Fruit fly (Drosophila melanogaster) whole organism, embryonic: ENCODE data around the gene CG32318.
A peak's percentile ranks its signal among the peaks of the same experiment; 100 is the strongest.

Experiments
- ATbp ChIP-seq: fragments of 200-800 bp; sonication (Bioruptor generic); optimal IDR thresholded peaks from 2 replicates; lab custom pipeline; 2017; ENCODE audit warnings: missing biosample characterization, mild to moderate bottlenecking, missing genetic modification characterization, missing genetic modification reagents
- CG10654 ChIP-seq: fragments of 200-800 bp; sonication (Bioruptor generic); optimal IDR thresholded peaks from 2 replicates; lab custom pipeline; 2016; ENCODE audit warnings: missing biosample characterization, missing genetic modification characterization
- CG10959 ChIP-seq: fragments of 200-800 bp; sonication (Bioruptor generic); IDR thresholded peaks from 2 replicates; pipeline ENCODE4 v1.3.6; 2022; ENCODE audit warnings: missing biosample characterization, missing genetic modification characterization
- CG11560 ChIP-seq: fragments of 200-800 bp; sonication (Bioruptor generic); IDR thresholded peaks from 3 replicates; pipeline ENCODE4 v1.3.6; 2022; ENCODE audit warnings: missing biosample characterization, missing genetic modification characterization
- CG12659 ChIP-seq: fragments of 200-800 bp; sonication (Bioruptor generic); optimal IDR thresholded peaks from 3 replicates; lab custom pipeline; 2017; ENCODE audit warnings: mild to moderate bottlenecking, missing biosample characterization, missing genetic modification reagents, missing genetic modification characterization
- CG13287 ChIP-seq: fragments of 200-800 bp; sonication (Bioruptor generic); IDR thresholded peaks from 2 replicates; pipeline ENCODE4 v1.3.6; 2022; ENCODE audit warnings: missing biosample characterization, missing genetic modification characterization; ENCODE audit not compliant: partially characterized antibody
- CG13624 ChIP-seq: fragments of 200-800 bp; sonication (Bioruptor generic); optimal IDR thresholded peaks from 2 replicates; lab custom pipeline; 2016; ENCODE audit warnings: missing biosample characterization, missing genetic modification characterization
- CG15514 ChIP-seq: fragments of 200-800 bp; sonication (Bioruptor generic); optimal IDR thresholded peaks from 3 replicates; lab custom pipeline; 2017; ENCODE audit warnings: missing biosample characterization, missing genetic modification characterization, mild to moderate bottlenecking, moderate library complexity, missing genetic modification reagents
- CG15601 ChIP-seq: fragments of 200-800 bp; sonication (Bioruptor generic); optimal IDR thresholded peaks from 3 replicates; lab custom pipeline; 2019; ENCODE audit warnings: missing biosample characterization, mild to moderate bottlenecking, missing genetic modification characterization, moderate library complexity
- CG15696 ChIP-seq: fragments of 200-800 bp; sonication (Bioruptor generic); optimal IDR thresholded peaks from 2 replicates; lab custom pipeline; 2019; ENCODE audit warnings: missing biosample characterization, mild to moderate bottlenecking, missing genetic modification characterization, moderate library complexity
- CG17186 ChIP-seq: fragments of 200-800 bp; sonication (Bioruptor generic); optimal IDR thresholded peaks from 3 replicates; lab custom pipeline; 2017; ENCODE audit warnings: missing biosample characterization, missing genetic modification reagents, missing genetic modification characterization
- CG32767 ChIP-seq: fragments of 200-800 bp; sonication (Bioruptor generic); IDR thresholded peaks from 2 replicates; pipeline ENCODE4 v1.3.6; 2022; ENCODE audit warnings: missing biosample characterization, missing genetic modification characterization
- CG4328 ChIP-seq: fragments of 200-800 bp; sonication (Bioruptor generic); optimal IDR thresholded peaks from 3 replicates; lab custom pipeline; 2017; ENCODE audit warnings: missing biosample characterization, missing genetic modification reagents, missing genetic modification characterization
- CG7271 ChIP-seq: fragments of 200-800 bp; sonication (Bioruptor generic); optimal IDR thresholded peaks from 2 replicates; lab custom pipeline; 2018; ENCODE audit warnings: missing biosample characterization, mild to moderate bottlenecking, missing genetic modification characterization, moderate library complexity
- CG7745 ChIP-seq: fragments of 200-800 bp; sonication (Bioruptor generic); optimal IDR thresholded peaks from 2 replicates; lab custom pipeline; 2018; ENCODE audit warnings: missing biosample characterization, mild to moderate bottlenecking, missing genetic modification characterization, moderate library complexity
- CG8924 ChIP-seq: fragments of 200-800 bp; optimal IDR thresholded peaks from 3 replicates; lab custom pipeline; 2019; ENCODE audit warnings: missing biosample characterization, mild to moderate bottlenecking, missing genetic modification characterization, moderate library complexity
- CrebB ChIP-seq: fragments of 200-800 bp; sonication (Bioruptor generic); optimal IDR thresholded peaks from 3 replicates; lab custom pipeline; 2018; ENCODE audit warnings: missing biosample characterization, mild to moderate bottlenecking, missing genetic modification characterization
- Dll ChIP-seq: fragments of 200-800 bp; sonication (Bioruptor generic); IDR thresholded peaks from 4 replicates; pipeline ENCODE4 v1.3.6; 2022; ENCODE audit warnings: missing biosample characterization, missing genetic modification characterization; ENCODE audit not compliant: partially characterized antibody
- Doc3 ChIP-seq: fragments of 200-800 bp; sonication (Bioruptor generic); IDR thresholded peaks from 3 replicates; pipeline ENCODE4 v1.3.6; 2022; ENCODE audit warnings: missing biosample characterization, missing genetic modification characterization; ENCODE audit not compliant: partially characterized antibody
- Drgx ChIP-seq: fragments of 200-800 bp; sonication (Bioruptor generic); IDR thresholded peaks from 2 replicates; pipeline ENCODE4 v1.3.6; 2022; ENCODE audit warnings: missing biosample characterization, missing genetic modification characterization
- HmgZ ChIP-seq: fragments of 200-800 bp; sonication (Bioruptor generic); optimal IDR thresholded peaks from 2 replicates; lab custom pipeline; 2018; ENCODE audit warnings: missing biosample characterization, mild to moderate bottlenecking, missing genetic modification characterization
- Hr39 ChIP-seq: fragments of >200 bp; optimal IDR thresholded peaks from 2 replicates; lab custom pipeline; 2017
- Hr51 ChIP-seq, 2 experiments: fragments of 200-800 bp; sonication (Bioruptor generic); optimal IDR thresholded peaks; 2 replicates in 1 of 2; 3 replicates in 1 of 2; lab custom pipeline; 2016 to 2018; ENCODE audit warnings: missing biosample characterization in 2 of 2, missing genetic modification characterization in 2 of 2, mild to moderate bottlenecking in 1 of 2, moderate library complexity in 1 of 2
- Meics ChIP-seq: fragments of 200-800 bp; sonication (Bioruptor generic); optimal IDR thresholded peaks from 2 replicates; lab custom pipeline; 2017; ENCODE audit warnings: missing biosample characterization, mild to moderate bottlenecking, missing genetic modification characterization
- NFAT ChIP-seq: fragments of 200-800 bp; sonication (Bioruptor generic); IDR thresholded peaks from 2 replicates; pipeline ENCODE4 v1.3.6; 2022; ENCODE audit warnings: missing biosample characterization, missing genetic modification characterization
- NK7.1 ChIP-seq: fragments of 200-800 bp; sonication (Bioruptor generic); optimal IDR thresholded peaks from 3 replicates; lab custom pipeline; 2016; ENCODE audit warnings: missing biosample characterization, missing genetic modification characterization
- Nf-YA ChIP-seq: fragments of 200-800 bp; sonication (Bioruptor generic); IDR thresholded peaks from 2 replicates; pipeline ENCODE4 v1.3.6; 2022; ENCODE audit warnings: missing biosample characterization, missing genetic modification characterization
- NfI ChIP-seq: fragments of 200-800 bp; sonication (Bioruptor generic); optimal IDR thresholded peaks from 3 replicates; lab custom pipeline; 2018; ENCODE audit warnings: missing biosample characterization, mild to moderate bottlenecking, missing genetic modification characterization, moderate library complexity
- Rfx ChIP-seq: fragments of 200-800 bp; sonication (Bioruptor generic); IDR thresholded peaks from 2 replicates; pipeline ENCODE4 v1.3.6; 2022; ENCODE audit warnings: missing biosample characterization, missing genetic modification characterization
- ase ChIP-seq: fragments of 200-800 bp; sonication (Bioruptor generic); IDR thresholded peaks from 3 replicates; pipeline ENCODE4 v1.3.6; 2022; ENCODE audit warnings: missing biosample characterization, missing genetic modification characterization
- bbx ChIP-seq: fragments of 200-800 bp; sonication (Bioruptor generic); IDR thresholded peaks from 2 replicates; pipeline ENCODE4 v1.3.6; 2022; ENCODE audit warnings: missing biosample characterization, missing genetic modification characterization; ENCODE audit not compliant: partially characterized antibody
- chinmo ChIP-seq: fragments of 200-800 bp; sonication (Bioruptor generic); IDR thresholded peaks from 4 replicates; pipeline ENCODE4 v1.3.6; 2022; ENCODE audit warnings: missing biosample characterization, missing genetic modification characterization; ENCODE audit not compliant: partially characterized antibody
- danr ChIP-seq: fragments of 200-800 bp; sonication (Bioruptor generic); IDR thresholded peaks from 2 replicates; pipeline ENCODE4 v1.3.6; 2022; ENCODE audit warnings: missing biosample characterization, missing genetic modification characterization
- dm ChIP-seq: fragments of 200-800 bp; sonication (Bioruptor generic); optimal IDR thresholded peaks from 3 replicates; lab custom pipeline; 2016; ENCODE audit warnings: missing biosample characterization, missing genetic modification characterization
- dmrt99B ChIP-seq: fragments of 200-800 bp; sonication (Bioruptor generic); optimal IDR thresholded peaks from 2 replicates; lab custom pipeline; 2018; ENCODE audit warnings: missing biosample characterization, mild to moderate bottlenecking, missing genetic modification characterization, moderate library complexity
- dysf ChIP-seq: fragments of 200-800 bp; sonication (Bioruptor generic); IDR thresholded peaks from 3 replicates; pipeline ENCODE4 v1.3.6; 2022; ENCODE audit warnings: missing biosample characterization, missing genetic modification characterization
- fu2 ChIP-seq: fragments of 200-800 bp; sonication (Bioruptor generic); optimal IDR thresholded peaks from 2 replicates; lab custom pipeline; 2016; ENCODE audit warnings: missing biosample characterization, missing genetic modification characterization
- gfzf ChIP-seq: fragments of 200-800 bp; sonication (Bioruptor generic); optimal IDR thresholded peaks from 2 replicates; lab custom pipeline; 2016; ENCODE audit warnings: missing biosample characterization, mild to moderate bottlenecking, missing genetic modification characterization, moderate library complexity
- grau ChIP-seq: fragments of 200-800 bp; optimal IDR thresholded peaks from 3 replicates; lab custom pipeline; 2019; ENCODE audit warnings: missing biosample characterization, mild to moderate bottlenecking, missing genetic modification characterization, moderate library complexity
- ham ChIP-seq: fragments of 200-800 bp; sonication (Bioruptor generic); IDR thresholded peaks from 2 replicates; pipeline ENCODE4 v1.3.6; 2022; ENCODE audit warnings: missing biosample characterization, missing genetic modification characterization
- lab ChIP-seq: fragments of 200-800 bp; sonication (Bioruptor generic); optimal IDR thresholded peaks from 3 replicates; lab custom pipeline; 2017; ENCODE audit warnings: missing biosample characterization, missing genetic modification characterization, mild to moderate bottlenecking, moderate library complexity, missing genetic modification reagents
- odd ChIP-seq: fragments of 200-800 bp; sonication (Bioruptor generic); optimal IDR thresholded peaks from 2 replicates; lab custom pipeline; 2017; ENCODE audit warnings: missing biosample characterization, mild to moderate bottlenecking, missing genetic modification characterization
- p53 ChIP-seq: fragments of 200-800 bp; sonication (Bioruptor generic); optimal IDR thresholded peaks from 2 replicates; lab custom pipeline; 2016; ENCODE audit warnings: missing biosample characterization, missing genetic modification characterization
- pan ChIP-seq, 4 experiments: fragments of >200 bp in 3 of 4; fragments of 200-800 bp in 1 of 4; sonication (Bioruptor generic) in 1 of 4; optimal IDR thresholded peaks in 3 of 4; IDR thresholded peaks in 1 of 4; 2 replicates each; pipeline versions ENCODE4 v1.3.6 to Lab custom; 2017 to 2022; ENCODE audit warnings: missing biosample characterization in 2 of 4, missing genetic modification characterization in 2 of 4, mixed read lengths in 1 of 4
- peb ChIP-seq: fragments of 200-800 bp; sonication (Bioruptor generic); IDR thresholded peaks from 2 replicates; pipeline ENCODE4 v1.3.6; 2022; ENCODE audit warnings: missing biosample characterization, missing genetic modification characterization
- slp2 ChIP-seq: fragments of 200-800 bp; sonication (Bioruptor generic); optimal IDR thresholded peaks from 2 replicates; lab custom pipeline; 2016; ENCODE audit warnings: missing biosample characterization, missing genetic modification characterization
- sob ChIP-seq: fragments of 200-800 bp; sonication (Bioruptor generic); IDR thresholded peaks from 2 replicates; pipeline ENCODE4 v1.3.6; 2022; ENCODE audit warnings: missing biosample characterization, missing genetic modification characterization
- trh ChIP-seq: fragments of 200-800 bp; sonication (Bioruptor generic); optimal IDR thresholded peaks from 2 replicates; lab custom pipeline; 2016; ENCODE audit warnings: missing biosample characterization, missing genetic modification characterization
- yki ChIP-seq: fragments of >200 bp; optimal IDR thresholded peaks from 3 replicates; lab custom pipeline; 2018
- zfh1 ChIP-seq: fragments of 200-800 bp; sonication (Bioruptor generic); IDR thresholded peaks from 3 replicates; pipeline ENCODE4 v1.3.6; 2022; ENCODE audit warnings: missing biosample characterization, missing genetic modification characterization

The CG32318 gene

DNA sequence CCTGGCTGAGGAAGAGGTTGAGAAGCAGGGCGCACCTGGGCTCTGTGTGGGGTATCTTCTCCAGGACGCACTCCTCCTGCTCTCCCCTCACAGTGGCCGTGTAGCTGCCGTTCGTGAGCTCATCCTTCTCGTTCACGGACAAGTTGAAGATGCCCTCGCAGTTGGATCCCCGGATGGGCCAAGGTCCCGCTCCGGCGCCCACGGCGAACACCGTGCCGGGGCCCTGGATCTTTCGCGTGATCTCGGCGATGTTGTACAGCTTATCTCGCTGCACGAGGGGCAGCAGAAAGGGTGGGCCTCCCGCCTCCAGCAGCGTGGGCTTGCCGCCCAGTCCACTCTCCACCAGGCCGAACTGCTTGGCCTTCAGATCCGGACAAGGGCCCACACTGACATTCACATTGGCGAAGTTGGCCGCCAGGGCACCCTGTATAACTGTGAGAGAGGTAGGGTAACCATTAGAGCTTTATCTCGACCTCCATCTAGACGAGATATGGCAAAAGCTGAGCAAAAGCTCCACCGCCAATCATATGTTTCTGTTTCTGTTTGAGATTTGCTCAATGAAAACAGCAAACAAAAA is 42.8 kb downstream of the CG32318 start (continued):
- TF ChIP-seq Rfx (peak; percentile 58), dysf (GFP tag; lab: Robert Waterston, UW) (peak; percentile 37; the same call in 1 of the 3 replicates), fu2 (GFP tag; lab: Kevin White, UChicago) (no peak), dm (GFP tag; lab: Kevin White, UChicago) (no peak), CG8924 (tag; lab: Kevin White, UChicago) (no peak), grau (tag; lab: Kevin White, UChicago) (no peak), ase (GFP tag; lab: Robert Waterston, UW) (no peak), CG13287 (GFP tag; lab: Robert Waterston, UW) (peak; percentile 19; the same call in 1 of the 2 replicates), ham (GFP tag; lab: Robert Waterston, UW) (no peak), danr (no peak), gfzf (GFP tag; lab: Kevin White, UChicago) (no peak), Hr39 (lab: Kevin White, UChicago) (peak; percentile 36), CG15696 (tag; lab: Kevin White, UChicago) (no peak), Hr51 (GFP tag; optimal IDR thresholded peaks at IDR 0.05; lab: Kevin White, UChicago) (no peak), CG10654 (GFP tag; lab: Kevin White, UChicago) (no peak), pan (optimal IDR thresholded peaks at IDR 0.05; lab: Kevin White, UChicago) (no peak), pan (GFP tag; optimal IDR thresholded peaks at IDR 0.05 in 1 of 2, IDR thresholded peaks at IDR 0.05 in 1 of 2) (peak in 1 of 2 experiments; percentile 8), chinmo (GFP tag; lab: Robert Waterston, UW) (peak; percentile 35; the same call in 1 of the 4 replicates), trh (GFP tag; lab: Kevin White, UChicago) (no peak), CG7745 (tag; lab: Kevin White, UChicago) (no peak), CG15601 (tag; lab: Kevin White, UChicago) (no peak), CG4328 (no peak), odd (no peak), zfh1 (GFP tag; lab: Robert Waterston, UW) (no peak), lab (GFP tag; lab: Kevin White, UChicago) (peak; percentile 26), yki (no peak), Dll (GFP tag; lab: Robert Waterston, UW) (no peak), CG11560 (no peak), dmrt99B (tag; lab: Kevin White, UChicago) (no peak), Nf-YA (GFP tag; lab: Robert Waterston, UW) (no peak), CG32767 (no peak), CG17186 (GFP tag; lab: Kevin White, UChicago) (no peak), NfI (no peak), peb (GFP tag; lab: Robert Waterston, UW) (no peak), CG15514 (GFP tag; lab: Kevin White, UChicago) (no peak), ATbp (GFP tag; lab: Kevin White, UChicago) (no peak), CrebB (tag; lab: Kevin White, UChicago) (no peak), Doc3 (no peak), CG13624 (GFP tag; lab: Kevin White, UChicago) (no peak), p53 (no peak), NFAT (GFP tag; lab: Robert Waterston, UW) (no peak), slp2 (GFP tag; lab: Kevin White, UChicago) (no peak), Meics (GFP tag; lab: Kevin White, UChicago) (peak; percentile 12), CG7271 (tag; lab: Kevin White, UChicago) (no peak), Drgx (GFP tag; lab: Robert Waterston, UW) (0 out of 2 replicates have a peak, but pooled peaks have one; percentile 28), CG12659 (no peak), HmgZ (no peak), sob (GFP tag; lab: Robert Waterston, UW) (peak; percentile 33; the same call in 1 of the 2 replicates), bbx (GFP tag; lab: Robert Waterston, UW) (no peak), NK7.1 (no peak), CG10959 (GFP tag; lab: Robert Waterston, UW) (no peak)
